Fruit fly (Drosophila melanogaster): Measurements from ENCODE around the gene rump.

dm6 chr3R:9504355-9504754 is 5.8 kb downstream of the rump start, which contains the start of gene CG8149:
- TF ChIP-seq CG8478 (optimal IDR thresholded peaks at IDR 0.05) (no peak), CTCF (optimal IDR thresholded peaks at IDR 0.05) (no peak)

All from S2 (cell line).